Fruit fly (Drosophila melanogaster) whole organism, embryonic: Measurements from ENCODE around the gene CG14966.

Source experiments
- B-H1 ChIP-seq: fragments of 200-800 bp; sonication (Bioruptor generic); IDR thresholded peaks from 3 replicates; pipeline ENCODE4 v1.3.6; 2022; ENCODE audit warnings: missing biosample characterization, missing genetic modification characterization
- CG10431 ChIP-seq: fragments of 200-800 bp; sonication (Bioruptor generic); optimal IDR thresholded peaks from 3 replicates; lab custom pipeline; 2018; ENCODE audit warnings: missing biosample characterization, mild to moderate bottlenecking, missing genetic modification characterization
- CG13624 ChIP-seq: fragments of 200-800 bp; sonication (Bioruptor generic); optimal IDR thresholded peaks from 2 replicates; lab custom pipeline; 2016; ENCODE audit warnings: missing biosample characterization, missing genetic modification characterization
- CG14860 ChIP-seq: fragments of 200-800 bp; sonication (Bioruptor generic); IDR thresholded peaks from 3 replicates; pipeline ENCODE4 v1.3.6; 2022; ENCODE audit warnings: missing biosample characterization, missing genetic modification characterization; ENCODE audit not compliant: partially characterized antibody
- CG15514 ChIP-seq: fragments of 200-800 bp; sonication (Bioruptor generic); optimal IDR thresholded peaks from 3 replicates; lab custom pipeline; 2017; ENCODE audit warnings: missing biosample characterization, missing genetic modification characterization, mild to moderate bottlenecking, moderate library complexity, missing genetic modification reagents
- CG17186 ChIP-seq: fragments of 200-800 bp; sonication (Bioruptor generic); optimal IDR thresholded peaks from 3 replicates; lab custom pipeline; 2017; ENCODE audit warnings: missing biosample characterization, missing genetic modification reagents, missing genetic modification characterization
- CG2129 ChIP-seq: fragments of 200-800 bp; sonication (Bioruptor generic); IDR thresholded peaks from 2 replicates; pipeline ENCODE4 v1.3.6; 2022; ENCODE audit warnings: missing biosample characterization, missing genetic modification characterization; ENCODE audit not compliant: partially characterized antibody
- CG2199 ChIP-seq: fragments of 200-800 bp; sonication (Bioruptor generic); IDR thresholded peaks from 3 replicates; pipeline ENCODE4 v1.3.6; 2022; ENCODE audit warnings: missing biosample characterization, missing genetic modification characterization
- CG2712 ChIP-seq: fragments of 200-800 bp; optimal IDR thresholded peaks from 3 replicates; lab custom pipeline; 2019; ENCODE audit warnings: missing biosample characterization, mild to moderate bottlenecking, missing genetic modification characterization, moderate library complexity
- CG3281 ChIP-seq: fragments of 200-800 bp; sonication (Bioruptor generic); optimal IDR thresholded peaks from 3 replicates; lab custom pipeline; 2017; ENCODE audit warnings: missing biosample characterization, mild to moderate bottlenecking, missing genetic modification characterization
- CG33213 ChIP-seq: fragments of 200-800 bp; sonication (Bioruptor generic); optimal IDR thresholded peaks from 3 replicates; lab custom pipeline; 2016; ENCODE audit warnings: missing biosample characterization, missing genetic modification characterization
- CG4617 ChIP-seq: fragments of 200-800 bp; sonication (Bioruptor generic); optimal IDR thresholded peaks from 3 replicates; lab custom pipeline; 2016; ENCODE audit warnings: missing biosample characterization, missing genetic modification characterization, borderline replicate concordance
- CG7987 ChIP-seq: fragments of 200-800 bp; sonication (Bioruptor generic); optimal IDR thresholded peaks from 2 replicates; lab custom pipeline; 2018; ENCODE audit warnings: missing biosample characterization, mild to moderate bottlenecking, missing genetic modification characterization, moderate library complexity
- CG9797 ChIP-seq: fragments of 200-800 bp; sonication (Bioruptor generic); optimal IDR thresholded peaks from 3 replicates; lab custom pipeline; 2018; ENCODE audit warnings: missing biosample characterization, mild to moderate bottlenecking, missing genetic modification characterization
- D ChIP-seq, 2 experiments: fragments of 200-800 bp in 1 of 2; fragments of >200 bp in 1 of 2; sonication (Bioruptor generic) in 1 of 2; optimal IDR thresholded peaks; 2 replicates in 1 of 2; 3 replicates in 1 of 2; lab custom pipeline; 2017; ENCODE audit warnings: mild to moderate bottlenecking in 1 of 2, missing biosample characterization in 1 of 2, missing genetic modification characterization in 1 of 2, missing genetic modification reagents in 1 of 2
- Doc3 ChIP-seq: fragments of 200-800 bp; sonication (Bioruptor generic); IDR thresholded peaks from 3 replicates; pipeline ENCODE4 v1.3.6; 2022; ENCODE audit warnings: missing biosample characterization, missing genetic modification characterization; ENCODE audit not compliant: partially characterized antibody
- HmgD ChIP-seq: fragments of 200-800 bp; sonication (Bioruptor generic); optimal IDR thresholded peaks from 3 replicates; lab custom pipeline; 2016; ENCODE audit warnings: missing biosample characterization, missing genetic modification characterization
- Lhr ChIP-seq: fragments of 200-800 bp; sonication (Bioruptor generic); optimal IDR thresholded peaks from 3 replicates; lab custom pipeline; 2017; ENCODE audit warnings: mild to moderate bottlenecking, missing biosample characterization, missing genetic modification reagents, missing genetic modification characterization
- Max ChIP-seq: fragments of 200-800 bp; sonication (Bioruptor generic); optimal IDR thresholded peaks from 2 replicates; lab custom pipeline; 2016; ENCODE audit warnings: missing biosample characterization, mild to moderate bottlenecking, missing genetic modification characterization
- Mrtf ChIP-seq: fragments of 200-800 bp; sonication (Bioruptor generic); IDR thresholded peaks from 3 replicates; pipeline ENCODE4 v1.3.6; 2022; ENCODE audit warnings: missing biosample characterization, missing genetic modification characterization
- Pdp1 ChIP-seq, 2 experiments: fragments of 200-800 bp; sonication (Bioruptor generic); optimal IDR thresholded peaks; 3 replicates each; lab custom pipeline; 2016; ENCODE audit warnings: missing biosample characterization in 2 of 2, missing genetic modification characterization in 2 of 2, mild to moderate bottlenecking in 1 of 2, moderate library complexity in 1 of 2
- Rfx ChIP-seq: fragments of 200-800 bp; sonication (Bioruptor generic); IDR thresholded peaks from 2 replicates; pipeline ENCODE4 v1.3.6; 2022; ENCODE audit warnings: missing biosample characterization, missing genetic modification characterization
- TFAM ChIP-seq: fragments of 200-800 bp; sonication (Bioruptor generic); optimal IDR thresholded peaks from 2 replicates; lab custom pipeline; 2017; ENCODE audit warnings: missing biosample characterization, missing genetic modification characterization, inconsistent platforms
- Vsx1 ChIP-seq: fragments of 200-800 bp; sonication (Bioruptor generic); optimal IDR thresholded peaks from 2 replicates; lab custom pipeline; 2017; ENCODE audit warnings: missing biosample characterization, mild to moderate bottlenecking, missing genetic modification characterization, missing genetic modification reagents
- Xrp1 ChIP-seq: fragments of 200-800 bp; sonication (Bioruptor generic); IDR thresholded peaks from 2 replicates; pipeline ENCODE4 v1.3.6; 2022; ENCODE audit warnings: missing biosample characterization, missing genetic modification characterization
- ash1 ChIP-seq: fragments of 200-800 bp; sonication (Bioruptor generic); optimal IDR thresholded peaks from 2 replicates; lab custom pipeline; 2018; ENCODE audit warnings: missing biosample characterization, mild to moderate bottlenecking, missing genetic modification characterization
- bab2 ChIP-seq: fragments of 200-800 bp; sonication (Bioruptor generic); optimal IDR thresholded peaks from 2 replicates; lab custom pipeline; 2016; ENCODE audit warnings: missing biosample characterization, missing genetic modification characterization
- bigmax ChIP-seq: fragments of 200-800 bp; sonication (Bioruptor generic); optimal IDR thresholded peaks from 2 replicates; lab custom pipeline; 2018; ENCODE audit warnings: missing biosample characterization, mild to moderate bottlenecking, missing genetic modification characterization
- chn ChIP-seq: fragments of 200-800 bp; sonication (Bioruptor generic); optimal IDR thresholded peaks from 2 replicates; lab custom pipeline; 2016; ENCODE audit warnings: missing biosample characterization, missing genetic modification characterization
- crol ChIP-seq: fragments of 200-800 bp; sonication (Bioruptor generic); IDR thresholded peaks from 2 replicates; pipeline ENCODE4 v1.3.6; 2022; ENCODE audit warnings: missing biosample characterization, missing genetic modification characterization
- grau ChIP-seq: fragments of 200-800 bp; optimal IDR thresholded peaks from 3 replicates; lab custom pipeline; 2019; ENCODE audit warnings: missing biosample characterization, mild to moderate bottlenecking, missing genetic modification characterization, moderate library complexity
- gt ChIP-seq: fragments of 200-800 bp; sonication (Bioruptor generic); IDR thresholded peaks from 2 replicates; pipeline ENCODE4 v1.3.6; 2022; ENCODE audit warnings: missing biosample characterization, missing genetic modification characterization
- hkb ChIP-seq, 2 experiments: fragments of 200-800 bp in 1 of 2; fragments of >200 bp in 1 of 2; sonication (Bioruptor generic) in 1 of 2; IDR thresholded peaks in 1 of 2; optimal IDR thresholded peaks in 1 of 2; 2 replicates each; pipeline versions ENCODE4 v1.3.6 to Lab custom; 2017 to 2022; ENCODE audit warnings: missing biosample characterization in 1 of 2, missing genetic modification characterization in 1 of 2
- insv ChIP-seq, 2 experiments: fragments of 200-800 bp; sonication (Bioruptor generic); optimal IDR thresholded peaks; 3 replicates each; lab custom pipeline; 2016 to 2018; ENCODE audit warnings: missing biosample characterization in 2 of 2, missing genetic modification characterization in 2 of 2
- lbe ChIP-seq: fragments of 200-800 bp; sonication (Bioruptor generic); optimal IDR thresholded peaks from 2 replicates; lab custom pipeline; 2016; ENCODE audit warnings: missing biosample characterization, mild to moderate bottlenecking, missing genetic modification characterization
- nmo ChIP-seq: fragments of 200-800 bp; sonication (Bioruptor generic); optimal IDR thresholded peaks from 2 replicates; lab custom pipeline; 2018; ENCODE audit warnings: missing biosample characterization, mild to moderate bottlenecking, missing genetic modification characterization, moderate library complexity
- pros ChIP-seq: fragments of 200-800 bp; sonication (Bioruptor generic); optimal IDR thresholded peaks from 3 replicates; lab custom pipeline; 2019; ENCODE audit warnings: missing biosample characterization, mild to moderate bottlenecking, missing genetic modification characterization, moderate library complexity
- pzg ChIP-seq: fragments of 200-800 bp; sonication (Bioruptor generic); optimal IDR thresholded peaks from 3 replicates; lab custom pipeline; 2018; ENCODE audit warnings: missing biosample characterization, mild to moderate bottlenecking, missing genetic modification characterization, moderate library complexity
- seq ChIP-seq: fragments of 200-800 bp; sonication (Bioruptor generic); IDR thresholded peaks from 2 replicates; pipeline ENCODE4 v1.3.6; 2022; ENCODE audit warnings: missing biosample characterization, missing genetic modification characterization
- slbo ChIP-seq: fragments of 200-800 bp; sonication (Bioruptor generic); IDR thresholded peaks from 2 replicates; pipeline ENCODE4 v1.3.6; 2022; ENCODE audit warnings: missing biosample characterization, missing genetic modification characterization
- ssp ChIP-seq: fragments of 200-800 bp; sonication (Bioruptor generic); IDR thresholded peaks from 2 replicates; pipeline ENCODE4 v1.3.6; 2022; ENCODE audit warnings: missing biosample characterization, missing genetic modification characterization
- unc-4 ChIP-seq: fragments of 200-800 bp; sonication (Bioruptor generic); IDR thresholded peaks from 2 replicates; pipeline ENCODE4 v1.3.6; 2022; ENCODE audit warnings: missing biosample characterization, missing genetic modification characterization; ENCODE audit not compliant: partially characterized antibody
- vnd ChIP-seq: fragments of 200-800 bp; sonication (Bioruptor generic); IDR thresholded peaks from 3 replicates; pipeline ENCODE4 v1.3.6; 2022; ENCODE audit warnings: missing biosample characterization, missing genetic modification characterization; ENCODE audit not compliant: partially characterized antibody
- vvl ChIP-seq: fragments of 200-800 bp; sonication (Bioruptor generic); IDR thresholded peaks from 2 replicates; pipeline ENCODE4 v1.3.6; 2022; ENCODE audit warnings: missing biosample characterization, missing genetic modification characterization
- zen2 ChIP-seq: fragments of 200-800 bp; sonication (Bioruptor generic); IDR thresholded peaks from 3 replicates; pipeline ENCODE4 v1.3.6; 2022; ENCODE audit warnings: missing biosample characterization, missing genetic modification characterization; ENCODE audit not compliant: partially characterized antibody

The CG14966 gene

DNA sequence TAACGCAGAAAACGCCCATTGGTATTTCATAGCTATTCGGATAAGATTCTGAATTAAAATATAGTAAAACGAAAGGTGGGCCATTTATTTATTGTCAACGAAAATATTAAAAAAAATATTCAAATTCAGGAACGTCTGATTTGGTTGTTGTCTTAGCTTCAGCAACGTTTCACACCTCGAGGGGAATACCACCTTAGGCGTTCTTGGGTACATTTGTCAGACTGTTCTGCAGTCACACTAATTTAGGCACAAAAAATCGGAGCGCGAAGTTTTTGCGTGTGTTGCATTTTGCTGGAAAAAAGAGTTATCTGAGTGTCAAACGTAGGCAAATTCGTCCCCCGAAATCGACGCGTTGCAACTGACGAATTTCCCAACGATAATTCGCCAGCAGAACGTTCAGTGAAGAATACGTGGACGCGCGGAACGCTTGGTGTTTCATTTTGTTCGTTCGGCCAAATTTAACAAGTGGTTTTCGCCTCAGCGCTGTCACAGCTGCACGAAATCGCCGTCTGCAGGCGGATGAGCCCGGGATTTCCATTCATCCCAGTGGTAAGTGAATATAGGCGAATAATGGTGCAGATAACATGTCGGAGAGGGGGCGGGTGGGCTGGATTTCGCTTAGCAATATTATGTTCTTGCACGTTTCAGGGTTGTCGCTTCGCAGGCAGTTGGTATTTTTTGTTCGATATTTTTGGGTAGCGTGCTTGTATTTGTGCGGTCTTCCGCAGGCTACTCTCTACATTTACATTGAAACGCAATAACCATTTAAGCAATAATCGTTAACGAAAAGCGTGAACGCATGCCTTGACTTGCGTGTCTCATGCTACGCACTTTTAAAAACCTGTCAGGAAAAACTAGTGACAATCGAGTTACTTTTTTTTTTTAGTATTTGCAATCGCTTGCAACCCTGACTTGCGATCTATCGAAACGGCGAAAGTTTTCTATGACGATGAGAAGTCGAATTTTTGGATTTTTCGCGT lies 27.6 kb upstream of the CG14966 start, which contains the start of gene Larp4B (continued):
- TF ChIP-seq chn (GFP tag; lab: Kevin White, UChicago) (peak; percentile 13), nmo (GFP tag; lab: Kevin White, UChicago) (peak; percentile 25), bab2 (no peak), CG2199 (0 out of 3 replicates have a peak, but pooled peaks have one; percentile 17), hkb (optimal IDR thresholded peaks at IDR 0.05; lab: Kevin White, UChicago) (peak; percentile 42), hkb (GFP tag; IDR thresholded peaks at IDR 0.05; lab: Robert Waterston, UW) (no peak), lbe (GFP tag; lab: Kevin White, UChicago) (peak; percentile 40), B-H1 (GFP tag; lab: Robert Waterston, UW) (no peak), Doc3 (GFP tag; lab: Robert Waterston, UW) (peak; percentile 77), ssp (no peak), CG13624 (GFP tag; lab: Kevin White, UChicago) (peak; percentile 58), Lhr (peak; percentile 78), CG2129 (GFP tag; lab: Robert Waterston, UW) (peak; percentile 53), crol (GFP tag; lab: Robert Waterston, UW) (peak; percentile 86), CG4617 (GFP tag; lab: Kevin White, UChicago) (peak; percentile 89), D (optimal IDR thresholded peaks at IDR 0.05; lab: Kevin White, UChicago) (peak; percentile 30), D (GFP tag; optimal IDR thresholded peaks at IDR 0.05; lab: Kevin White, UChicago) (no peak), zen2 (GFP tag; lab: Robert Waterston, UW) (0 out of 3 replicates have a peak, but pooled peaks have one; percentile 39), CG33213 (peak; percentile 80), gt (GFP tag; lab: Robert Waterston, UW) (no peak), CG10431 (GFP tag; lab: Kevin White, UChicago) (no peak), Mrtf (GFP tag; lab: Robert Waterston, UW) (no peak), CG17186 (peak; percentile 42), insv (GFP tag; optimal IDR thresholded peaks at IDR 0.05; lab: Kevin White, UChicago) (peak in 1 of 2 experiments; percentile 41), HmgD (GFP tag; lab: Kevin White, UChicago) (peak; percentile 35), vvl (GFP tag; lab: Robert Waterston, UW) (peak; percentile 84), Vsx1 (no peak), TFAM (GFP tag; lab: Kevin White, UChicago) (no peak), seq (GFP tag; lab: Robert Waterston, UW) (no peak), Xrp1 (GFP tag; lab: Robert Waterston, UW) (peak; percentile 7; the same call in 1 of the 2 replicates), pros (GFP tag; lab: Kevin White, UChicago) (no peak), Pdp1 (GFP tag; optimal IDR thresholded peaks at IDR 0.05; lab: Kevin White, UChicago) (peak in 1 of 2 experiments; percentile 30), CG2712 (tag; lab: Kevin White, UChicago) (peak; percentile 19), unc-4 (peak; percentile 66), ash1 (GFP tag; lab: Kevin White, UChicago) (no peak), vnd (GFP tag; lab: Robert Waterston, UW) (peak; percentile 71), CG9797 (GFP tag; lab: Kevin White, UChicago) (peak; percentile 82), pzg (peak; percentile 89), Rfx (GFP tag; lab: Robert Waterston, UW) (peak; percentile 45), CG3281 (GFP tag; lab: Kevin White, UChicago) (peak; percentile 33), bigmax (peak; percentile 19), CG7987 (GFP tag; lab: Kevin White, UChicago) (peak; percentile 23), CG15514 (GFP tag; lab: Kevin White, UChicago) (peak; percentile 71), grau (tag; lab: Kevin White, UChicago) (peak; percentile 38), Max (GFP tag; lab: Kevin White, UChicago) (peak; percentile 22), slbo (peak; percentile 35; the same call in 1 of the 2 replicates), CG14860 (GFP tag; lab: Robert Waterston, UW) (peak; percentile 72; the same call in 2 of the 3 replicates)
